Worm (Caenorhabditis elegans): ENCODE results near the gene rer-1.

- TF ChIP-seq hlh-15 (tag; optimal IDR thresholded peaks at IDR 0.05): no peak
- TF ChIP-seq pqm-1 (tag; optimal IDR thresholded peaks at IDR 0.05): no peak
- TF ChIP-seq ceh-30 (tag; optimal IDR thresholded peaks at IDR 0.05): no peak
- TF ChIP-seq unc-86 (tag; optimal IDR thresholded peaks at IDR 0.05): no peak
- no peak for TF ChIP-seq fkh-10 (GFP tag; optimal IDR thresholded peaks at IDR 0.05)
- TF ChIP-seq ref-2 (tag; optimal IDR thresholded peaks at IDR 0.05): no peak
Measured at ce11 chrII:8770675-8771074, 40.5 kb upstream of the rer-1 start, which contains the start of gene let-19.

Data from whole organism, late embryonic.